Fruit fly (Drosophila melanogaster): ENCODE data around the gene Ogdh.
"Not testable (repeated sequence)": the region's sequence is repeated elsewhere in the genome, so short reads cannot be mapped to it uniquely, and the experiment has no call there.

The Ogdh gene

DNA sequence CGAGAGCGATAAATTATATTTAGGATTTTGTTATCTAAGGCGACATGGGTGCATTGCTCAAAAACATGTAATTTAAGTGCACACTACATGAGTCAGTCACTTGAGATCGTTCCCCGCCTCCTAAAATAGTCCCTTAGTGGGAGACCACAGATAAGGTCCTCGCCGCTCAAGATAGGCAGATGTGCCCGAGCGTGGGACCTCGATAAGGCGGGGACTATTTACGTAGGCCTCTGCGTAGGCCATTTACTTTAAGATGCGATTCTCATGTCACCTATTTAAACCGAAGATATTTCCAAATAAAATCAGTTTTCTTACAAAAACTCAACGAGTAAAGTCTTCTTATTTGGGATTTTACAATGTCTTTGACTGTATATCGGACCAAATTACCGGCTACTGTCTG lies at the start of gene Ogdh:
Gene Ogdh, plus strand, starts transcription at position 301 of the 400 bp plus-strand sequence.
- not testable (repeated sequence) for TF ChIP-seq Hr78 (GFP tag; optimal IDR thresholded peaks at IDR 0.05); Vsx2 (GFP tag; optimal IDR thresholded peaks at IDR 0.05; ENCODE audit: partially characterized antibody); OdsH (GFP tag; optimal IDR thresholded peaks at IDR 0.05)

DNA sequence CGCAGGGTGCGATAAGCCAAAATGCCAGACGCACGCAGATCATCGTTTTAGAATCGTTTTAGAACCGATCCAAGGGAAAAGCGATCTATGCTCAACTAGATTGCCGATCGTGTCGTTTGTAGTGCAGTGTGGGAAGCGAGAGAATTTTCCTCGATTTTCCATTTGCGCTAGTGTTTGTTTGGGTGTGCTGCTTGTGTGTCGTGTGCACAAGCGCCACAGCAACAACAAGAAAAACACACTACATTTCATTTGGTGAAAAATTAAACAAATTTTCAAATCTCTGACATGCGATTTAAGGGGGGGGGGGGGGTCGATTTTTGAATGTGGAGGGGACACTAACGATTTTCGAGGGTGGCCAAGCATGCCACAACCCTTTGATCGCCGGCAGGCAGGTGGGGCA lies 44.2 kb upstream of the Ogdh start:
- TF ChIP-seq usp (GFP tag; optimal IDR thresholded peaks at IDR 0.05) (no peak), CrebA (GFP tag; optimal IDR thresholded peaks at IDR 0.05; ENCODE audit: borderline replicate concordance) (no peak), pan (optimal IDR thresholded peaks at IDR 0.05) (no peak), Hr83 (GFP tag; optimal IDR thresholded peaks at IDR 0.05; ENCODE audit: poor library complexity, severe bottlenecking) (no peak), woc (GFP tag; optimal IDR thresholded peaks at IDR 0.05) (no peak), Vsx2 (GFP tag; optimal IDR thresholded peaks at IDR 0.05; ENCODE audit: partially characterized antibody) (no peak), Jra (GFP tag; optimal IDR thresholded peaks at IDR 0.05) (no peak), HLH106 (tag; optimal IDR thresholded peaks at IDR 0.05) (no peak), jim (GFP tag; optimal IDR thresholded peaks at IDR 0.05) (no peak), rgr (GFP tag; optimal IDR thresholded peaks at IDR 0.05) (no peak), fru (GFP tag; optimal IDR thresholded peaks at IDR 0.05) (no peak), OdsH (GFP tag; optimal IDR thresholded peaks at IDR 0.05) (no peak)

DNA sequence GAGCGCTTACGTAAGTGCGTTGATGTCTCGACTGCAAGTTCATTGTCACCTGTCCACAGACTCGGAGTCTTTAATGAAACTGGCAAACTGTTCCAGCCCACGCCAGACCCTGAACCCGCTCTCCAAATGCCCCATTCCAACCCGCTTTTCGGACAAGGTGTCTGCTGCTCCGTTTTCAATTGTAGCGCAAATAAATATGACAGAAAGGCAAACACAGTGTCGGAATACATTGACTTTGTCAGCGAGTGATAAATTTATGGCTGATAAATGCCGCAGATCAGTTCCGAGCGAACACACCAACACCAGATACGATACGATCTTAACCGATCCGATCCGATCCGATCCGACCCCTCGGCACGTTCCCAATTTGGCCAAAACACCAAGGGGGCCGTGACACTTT lies 40.5 kb upstream of the Ogdh start:
- peak; percentile 37 for TF ChIP-seq OdsH (GFP tag; optimal IDR thresholded peaks at IDR 0.05)
- peak; percentile 60 for TF ChIP-seq h (GFP tag; optimal IDR thresholded peaks at IDR 0.05)
- TF ChIP-seq CG9705 (GFP tag; optimal IDR thresholded peaks at IDR 0.05) = no peak
- TF ChIP-seq Dif (GFP tag; optimal IDR thresholded peaks at IDR 0.05; ENCODE audit: partially characterized antibody) = no peak
- peak; percentile 46 for TF ChIP-seq rgr (GFP tag; optimal IDR thresholded peaks at IDR 0.05)
- peak; percentile 22 for TF ChIP-seq CrebA (GFP tag; optimal IDR thresholded peaks at IDR 0.05; ENCODE audit: borderline replicate concordance)
- TF ChIP-seq GATAd (GFP tag; optimal IDR thresholded peaks at IDR 0.05) = no peak
- peak; percentile 15 for TF ChIP-seq CG32264 (GFP tag; optimal IDR thresholded peaks at IDR 0.05)
- TF ChIP-seq Sp1 (GFP tag; optimal IDR thresholded peaks at IDR 0.05) = peak; percentile 4
- TF ChIP-seq Hr83 (GFP tag; optimal IDR thresholded peaks at IDR 0.05; ENCODE audit: poor library complexity, severe bottlenecking) = peak; percentile 85
- TF ChIP-seq foxo (GFP tag; optimal IDR thresholded peaks at IDR 0.05) = peak in 1 of 2 experiments; percentile 14
- peak; percentile 36 for TF ChIP-seq br (GFP tag; optimal IDR thresholded peaks at IDR 0.05)

DNA sequence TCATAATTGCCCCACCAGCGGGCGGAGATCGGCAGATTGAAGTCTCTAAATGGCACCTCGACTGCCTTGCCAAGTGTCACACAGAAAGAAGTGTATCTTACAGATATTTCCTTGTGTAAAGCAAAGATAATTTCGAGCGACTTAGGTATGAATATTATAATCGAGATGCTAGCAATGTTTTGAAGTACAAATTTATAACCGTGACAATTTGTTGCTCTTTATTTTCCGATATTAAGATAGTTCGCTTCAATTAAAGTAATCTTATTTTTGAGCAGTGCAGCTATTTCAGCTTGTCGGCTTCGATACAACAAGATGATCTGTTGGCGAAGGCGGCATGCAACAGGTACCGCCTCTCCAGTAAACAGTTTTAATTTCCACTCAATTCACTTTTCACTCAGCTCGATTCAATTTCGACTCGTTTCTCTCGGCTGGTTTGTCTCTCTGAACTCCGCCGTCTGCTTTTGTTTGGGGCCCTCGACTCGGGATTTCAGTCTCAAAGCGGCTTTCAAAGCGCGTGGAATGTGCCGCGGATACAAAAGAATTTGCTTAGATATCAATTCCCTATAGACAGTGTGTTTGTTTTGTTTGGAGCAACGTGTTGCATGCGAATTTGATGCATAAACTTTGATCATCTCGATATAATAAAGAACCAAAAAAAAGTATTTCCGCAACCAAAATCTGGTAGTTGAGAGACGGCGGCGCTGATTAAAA lies 38.7 kb upstream of the Ogdh start:
- TF ChIP-seq psq (GFP tag; optimal IDR thresholded peaks at IDR 0.05) (no peak), Rel (GFP tag; optimal IDR thresholded peaks at IDR 0.05) (no peak), Rel (tag; optimal IDR thresholded peaks at IDR 0.05) (no peak), Vsx2 (GFP tag; optimal IDR thresholded peaks at IDR 0.05; ENCODE audit: partially characterized antibody) (no peak), foxo (GFP tag; optimal IDR thresholded peaks at IDR 0.05) (peak in 1 of 2 experiments; percentile 16), Dfd (GFP tag; optimal IDR thresholded peaks at IDR 0.05) (no peak), Mio (GFP tag; optimal IDR thresholded peaks at IDR 0.05) (no peak), sage (GFP tag; optimal IDR thresholded peaks at IDR 0.05) (no peak), Hnf4 (GFP tag; optimal IDR thresholded peaks at IDR 0.05) (no peak), sv (GFP tag; optimal IDR thresholded peaks at IDR 0.05) (no peak), woc (GFP tag; optimal IDR thresholded peaks at IDR 0.05) (peak; percentile 12), CG32264 (GFP tag; optimal IDR thresholded peaks at IDR 0.05) (no peak), dsf (GFP tag; optimal IDR thresholded peaks at IDR 0.05; ENCODE audit: borderline replicate concordance) (no peak), Hr83 (GFP tag; optimal IDR thresholded peaks at IDR 0.05; ENCODE audit: poor library complexity, severe bottlenecking) (no peak), N (GFP tag; optimal IDR thresholded peaks at IDR 0.05) (no peak), Hr78 (GFP tag; optimal IDR thresholded peaks at IDR 0.05) (no peak), OdsH (GFP tag; optimal IDR thresholded peaks at IDR 0.05) (no peak), jim (GFP tag; optimal IDR thresholded peaks at IDR 0.05) (no peak), dmrt93B (GFP tag; optimal IDR thresholded peaks at IDR 0.05) (peak; percentile 21), tai (GFP tag; optimal IDR thresholded peaks at IDR 0.05) (no peak), br (GFP tag; optimal IDR thresholded peaks at IDR 0.05) (peak; percentile 2), HLH106 (tag; optimal IDR thresholded peaks at IDR 0.05) (peak; percentile 22), Sp1 (GFP tag; optimal IDR thresholded peaks at IDR 0.05) (no peak), dl (GFP tag; optimal IDR thresholded peaks at IDR 0.05; ENCODE audit: insufficient read depth in 1 of 2, partially characterized antibody in 2 of 2) (no peak), h (GFP tag; optimal IDR thresholded peaks at IDR 0.05) (peak; percentile 64), Abd-B (GFP tag; optimal IDR thresholded peaks at IDR 0.05) (no peak), brk (GFP tag; optimal IDR thresholded peaks at IDR 0.05) (no peak), rgr (GFP tag; optimal IDR thresholded peaks at IDR 0.05) (peak; percentile 7), pan (optimal IDR thresholded peaks at IDR 0.05) (no peak), fru (GFP tag; optimal IDR thresholded peaks at IDR 0.05) (peak; percentile 36), lola (GFP tag; optimal IDR thresholded peaks at IDR 0.05) (no peak), GATAd (GFP tag; optimal IDR thresholded peaks at IDR 0.05) (no peak), ey (GFP tag; optimal IDR thresholded peaks at IDR 0.05) (peak; percentile 39), CrebA (GFP tag; optimal IDR thresholded peaks at IDR 0.05; ENCODE audit: borderline replicate concordance) (no peak), Jra (GFP tag; optimal IDR thresholded peaks at IDR 0.05) (no peak), usp (GFP tag; optimal IDR thresholded peaks at IDR 0.05) (no peak), Myc (optimal IDR thresholded peaks at IDR 0.05) (no peak), CG9705 (GFP tag; optimal IDR thresholded peaks at IDR 0.05) (no peak), Dif (GFP tag; optimal IDR thresholded peaks at IDR 0.05; ENCODE audit: partially characterized antibody) (peak; percentile 16)

All from whole organism, wandering third instar larva.